Worm (Caenorhabditis elegans) whole organism, midembryonic: Measurements from ENCODE around the gene srsx-21.

Experiments used
- cog-1 ChIP-seq: sonication (generic microtip); optimal IDR thresholded peaks from 2 replicates; lab custom pipeline; 2016; ENCODE audit warnings: missing genetic modification characterization, missing compliant biosample characterization
- flt-1 ChIP-seq: fragments of 200-800 bp; sonication (Bioruptor generic); IDR thresholded peaks from 2 replicates; pipeline ENCODE4 v1.3.6; 2022; ENCODE audit warnings: missing genetic modification characterization, missing compliant biosample characterization
- klf-2 ChIP-seq: fragments of 200-800 bp; sonication (Bioruptor generic); conservative IDR thresholded peaks from 2 replicates; pipeline ENCODE4 v1.3.6; 2022; ENCODE audit warnings: missing genetic modification reagents, missing genetic modification characterization, missing compliant biosample characterization
- med-1 ChIP-seq: sonication (generic microtip); optimal IDR thresholded peaks from 2 replicates; lab custom pipeline; 2017; ENCODE audit warnings: missing genetic modification characterization, mild to moderate bottlenecking, missing compliant biosample characterization, antibody characterized with exemption, missing genetic modification reagents; ENCODE audit not compliant: insufficient read depth
- ref-1 ChIP-seq: fragments of 200-800 bp; sonication (Bioruptor generic); conservative IDR thresholded peaks from 2 replicates; pipeline ENCODE4 v1.3.6; 2022; ENCODE audit warnings: missing genetic modification reagents, missing genetic modification characterization, missing compliant biosample characterization
- ztf-23 ChIP-seq: fragments of 200-800 bp; sonication (Bioruptor generic); IDR thresholded peaks from 2 replicates; pipeline ENCODE4 v1.3.6; 2022; ENCODE audit warnings: missing genetic modification reagents, missing genetic modification characterization, missing compliant biosample characterization
- ztf-29 ChIP-seq: fragments of 200-800 bp; sonication (Bioruptor generic); IDR thresholded peaks from 2 replicates; pipeline ENCODE4 v1.3.6; 2022; ENCODE audit warnings: missing genetic modification reagents, missing genetic modification characterization, missing compliant biosample characterization

DNA sequence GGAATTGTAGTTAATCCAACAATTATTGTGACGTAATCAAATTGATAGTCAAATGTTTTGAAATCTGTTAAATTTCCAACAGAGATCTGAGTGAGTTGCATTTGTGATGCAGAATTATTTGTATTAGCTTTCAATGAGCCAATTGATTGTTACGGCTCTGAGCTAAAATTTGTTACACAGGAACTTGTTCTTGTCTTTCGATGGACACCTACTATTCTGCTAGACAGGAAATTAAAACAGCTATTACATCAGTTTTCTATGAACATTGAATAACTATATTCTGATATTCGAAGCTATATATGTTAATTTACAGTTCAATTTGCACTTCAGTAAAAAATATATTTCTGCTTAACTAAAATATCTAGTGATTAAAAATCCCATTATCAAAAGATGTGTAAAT lies 3.9 kb upstream of the srsx-21 start, which contains the start of gene sru-40:
- no peak for TF ChIP-seq med-1 (GFP tag; lab: Kevin White, UChicago)
- TF ChIP-seq ztf-29, result no peak
- no peak for TF ChIP-seq flt-1 (GFP tag; lab: Robert Waterston, UW)
- TF ChIP-seq ref-1 (GFP tag; lab: Robert Waterston, UW), result no peak
- TF ChIP-seq klf-2 (GFP tag; lab: Robert Waterston, UW), result no peak
- no peak for TF ChIP-seq cog-1 (tag; lab: Kevin White, UChicago)
- TF ChIP-seq ztf-23 (GFP tag; lab: Robert Waterston, UW), result no peak
